Fruit fly (Drosophila melanogaster) whole organism, embryonic: Measurements from ENCODE around the gene CstF50.

Experiments used
- ATbp ChIP-seq: fragments of 200-800 bp; sonication (Bioruptor generic); optimal IDR thresholded peaks from 2 replicates; lab custom pipeline; 2017; ENCODE audit warnings: missing biosample characterization, mild to moderate bottlenecking, missing genetic modification characterization, missing genetic modification reagents
- Abd-B ChIP-seq: fragments of 200-800 bp; sonication (Bioruptor generic); optimal IDR thresholded peaks from 2 replicates; lab custom pipeline; 2018; ENCODE audit warnings: missing biosample characterization, mild to moderate bottlenecking, missing genetic modification characterization, moderate library complexity
- Bgb ChIP-seq: fragments of 200-800 bp; sonication (Bioruptor generic); IDR thresholded peaks from 2 replicates; pipeline ENCODE4 v1.3.6; 2022; ENCODE audit warnings: missing biosample characterization, missing genetic modification characterization; ENCODE audit not compliant: partially characterized antibody
- CG10321 ChIP-seq: fragments of 200-800 bp; sonication (Bioruptor generic); IDR thresholded peaks from 2 replicates; pipeline ENCODE4 v1.3.6; 2022; ENCODE audit warnings: missing biosample characterization, missing genetic modification characterization
- CG12942 ChIP-seq: fragments of 200-800 bp; sonication (Bioruptor generic); optimal IDR thresholded peaks from 3 replicates; lab custom pipeline; 2016; ENCODE audit warnings: missing biosample characterization, missing genetic modification characterization
- CG14965 ChIP-seq: fragments of 200-800 bp; sonication (Bioruptor generic); optimal IDR thresholded peaks from 2 replicates; lab custom pipeline; 2016; ENCODE audit warnings: missing biosample characterization, missing genetic modification characterization, borderline replicate concordance
- CG2116 ChIP-seq: fragments of 200-800 bp; sonication (Bioruptor generic); optimal IDR thresholded peaks from 3 replicates; lab custom pipeline; 2018; ENCODE audit warnings: missing biosample characterization, mild to moderate bottlenecking, missing genetic modification characterization
- CG2875 ChIP-seq: fragments of 200-800 bp; sonication (Bioruptor generic); optimal IDR thresholded peaks from 2 replicates; lab custom pipeline; 2017; ENCODE audit warnings: missing biosample characterization, mild to moderate bottlenecking, missing genetic modification characterization, missing genetic modification reagents
- CG3163 ChIP-seq: fragments of 200-800 bp; sonication (Bioruptor generic); optimal IDR thresholded peaks from 3 replicates; lab custom pipeline; 2016; ENCODE audit warnings: missing biosample characterization, missing genetic modification characterization
- CG32532 ChIP-seq: fragments of 200-800 bp; sonication (Bioruptor generic); IDR thresholded peaks from 2 replicates; pipeline ENCODE4 v1.3.6; 2022; ENCODE audit warnings: missing biosample characterization, missing genetic modification characterization
- CG33213 ChIP-seq: fragments of 200-800 bp; sonication (Bioruptor generic); optimal IDR thresholded peaks from 3 replicates; lab custom pipeline; 2016; ENCODE audit warnings: missing biosample characterization, missing genetic modification characterization
- CG6254 ChIP-seq: fragments of 200-800 bp; sonication (Bioruptor generic); optimal IDR thresholded peaks from 3 replicates; lab custom pipeline; 2017; ENCODE audit warnings: mild to moderate bottlenecking, missing biosample characterization, missing genetic modification reagents, missing genetic modification characterization
- CG6272 ChIP-seq: fragments of 200-800 bp; sonication (Bioruptor generic); IDR thresholded peaks from 2 replicates; pipeline ENCODE4 v1.3.6; 2022; ENCODE audit warnings: missing biosample characterization, missing genetic modification characterization
- CG6689 ChIP-seq: fragments of 200-800 bp; sonication (Bioruptor generic); IDR thresholded peaks from 2 replicates; pipeline ENCODE4 v1.3.6; 2022; ENCODE audit warnings: missing biosample characterization, missing genetic modification characterization
- CG7357 ChIP-seq: fragments of 200-800 bp; sonication (Bioruptor generic); IDR thresholded peaks from 3 replicates; pipeline ENCODE4 v1.3.6; 2022; ENCODE audit warnings: missing biosample characterization, missing genetic modification characterization
- CG7372 ChIP-seq: fragments of 200-800 bp; sonication (Bioruptor generic); IDR thresholded peaks from 2 replicates; pipeline ENCODE4 v1.3.6; 2022; ENCODE audit warnings: missing biosample characterization, missing genetic modification characterization
- CG7556 ChIP-seq: fragments of 200-800 bp; sonication (Bioruptor generic); optimal IDR thresholded peaks from 2 replicates; lab custom pipeline; 2017; ENCODE audit warnings: missing biosample characterization, mild to moderate bottlenecking, missing genetic modification characterization
- CrebB ChIP-seq: fragments of 200-800 bp; sonication (Bioruptor generic); optimal IDR thresholded peaks from 3 replicates; lab custom pipeline; 2018; ENCODE audit warnings: missing biosample characterization, mild to moderate bottlenecking, missing genetic modification characterization
- Dip3 ChIP-seq: fragments of 200-800 bp; sonication (Bioruptor generic); optimal IDR thresholded peaks from 3 replicates; lab custom pipeline; 2016; ENCODE audit warnings: missing biosample characterization, missing genetic modification characterization
- Dref ChIP-seq: fragments of 200-800 bp; sonication (Bioruptor generic); IDR thresholded peaks from 2 replicates; pipeline ENCODE4 v1.3.6; 2022; ENCODE audit warnings: missing biosample characterization, missing genetic modification characterization
- Fer3 ChIP-seq: fragments of 200-800 bp; sonication (Bioruptor generic); optimal IDR thresholded peaks from 2 replicates; lab custom pipeline; 2018; ENCODE audit warnings: missing biosample characterization, mild to moderate bottlenecking, missing genetic modification characterization, moderate library complexity
- GATAe ChIP-seq: fragments of 200-800 bp; sonication (Bioruptor generic); conservative IDR thresholded peaks from 2 replicates; pipeline ENCODE4 v1.3.6; 2022; ENCODE audit warnings: missing biosample characterization, missing genetic modification characterization
- HLHmδ ChIP-seq: fragments of 200-800 bp; sonication (Bioruptor generic); optimal IDR thresholded peaks from 2 replicates; lab custom pipeline; 2018; ENCODE audit warnings: missing biosample characterization, mild to moderate bottlenecking, missing genetic modification characterization, moderate library complexity
- Hr78 ChIP-seq, 2 experiments: fragments of 200-800 bp in 1 of 2; fragments of >200 bp in 1 of 2; sonication (Bioruptor generic) in 1 of 2; optimal IDR thresholded peaks; 2 replicates each; lab custom pipeline; 2017 to 2019; ENCODE audit warnings: missing biosample characterization in 2 of 2, missing genetic modification characterization in 2 of 2, mild to moderate bottlenecking in 1 of 2, moderate library complexity in 1 of 2
- Hsf ChIP-seq: fragments of 200-800 bp; sonication (Bioruptor generic); optimal IDR thresholded peaks from 3 replicates; lab custom pipeline; 2016; ENCODE audit warnings: missing biosample characterization, missing genetic modification characterization
- NC2α ChIP-seq: fragments of 200-800 bp; sonication (Bioruptor generic); optimal IDR thresholded peaks from 2 replicates; lab custom pipeline; 2016; ENCODE audit warnings: missing biosample characterization, missing genetic modification characterization
- PHDP ChIP-seq: fragments of 200-800 bp; sonication (Bioruptor generic); optimal IDR thresholded peaks from 3 replicates; lab custom pipeline; 2018; ENCODE audit warnings: missing biosample characterization, mild to moderate bottlenecking, missing genetic modification characterization, moderate library complexity
- Pdp1 ChIP-seq, 2 experiments: fragments of 200-800 bp; sonication (Bioruptor generic); optimal IDR thresholded peaks; 3 replicates each; lab custom pipeline; 2016; ENCODE audit warnings: missing biosample characterization in 2 of 2, missing genetic modification characterization in 2 of 2, mild to moderate bottlenecking in 1 of 2, moderate library complexity in 1 of 2
- Six4 ChIP-seq: fragments of 200-800 bp; sonication (Bioruptor generic); optimal IDR thresholded peaks from 2 replicates; lab custom pipeline; 2016; ENCODE audit warnings: missing biosample characterization, missing genetic modification characterization
- aop ChIP-seq: fragments of 200-800 bp; sonication (Bioruptor generic); IDR thresholded peaks from 2 replicates; pipeline ENCODE4 v1.3.6; 2022; ENCODE audit warnings: missing biosample characterization, missing genetic modification characterization
- bsh ChIP-seq, 2 experiments: fragments of 200-800 bp; sonication (Bioruptor generic); optimal IDR thresholded peaks; 2 replicates each; lab custom pipeline; 2017 to 2018; ENCODE audit warnings: mild to moderate bottlenecking in 2 of 2, missing biosample characterization in 2 of 2, missing genetic modification characterization in 2 of 2, moderate library complexity in 1 of 2
- cwo ChIP-seq: fragments of 200-800 bp; sonication (Bioruptor generic); optimal IDR thresholded peaks from 3 replicates; lab custom pipeline; 2017; ENCODE audit warnings: missing biosample characterization, missing genetic modification characterization, mild to moderate bottlenecking, moderate library complexity, missing genetic modification reagents
- esg ChIP-seq: fragments of 200-800 bp; sonication (Bioruptor generic); conservative IDR thresholded peaks from 2 replicates; pipeline ENCODE4 v1.3.6; 2022; ENCODE audit warnings: missing biosample characterization, missing genetic modification characterization
- fd102C ChIP-seq: fragments of 200-800 bp; sonication (Bioruptor generic); optimal IDR thresholded peaks from 2 replicates; lab custom pipeline; 2018; ENCODE audit warnings: missing biosample characterization, mild to moderate bottlenecking, missing genetic modification characterization, moderate library complexity
- gcm ChIP-seq: fragments of 200-800 bp; sonication (Bioruptor generic); optimal IDR thresholded peaks from 2 replicates; lab custom pipeline; 2019; ENCODE audit warnings: missing biosample characterization, mild to moderate bottlenecking, missing genetic modification characterization, moderate library complexity
- h ChIP-seq: fragments of >200 bp; optimal IDR thresholded peaks from 2 replicates; lab custom pipeline; 2017
- lmd ChIP-seq: fragments of 200-800 bp; sonication (Bioruptor generic); IDR thresholded peaks from 2 replicates; pipeline ENCODE4 v1.3.6; 2022; ENCODE audit warnings: missing biosample characterization, missing genetic modification characterization
- nau ChIP-seq: fragments of 200-800 bp; sonication (Bioruptor generic); optimal IDR thresholded peaks from 3 replicates; lab custom pipeline; 2017; ENCODE audit warnings: missing biosample characterization, mild to moderate bottlenecking, missing genetic modification characterization, missing genetic modification reagents
- nerfin-1 ChIP-seq: fragments of 200-800 bp; sonication (Bioruptor generic); optimal IDR thresholded peaks from 3 replicates; lab custom pipeline; 2019; ENCODE audit warnings: missing biosample characterization, mild to moderate bottlenecking, missing genetic modification characterization, moderate library complexity
- rib ChIP-seq: fragments of 200-800 bp; sonication (Bioruptor generic); IDR thresholded peaks from 2 replicates; pipeline ENCODE4 v1.3.6; 2022; ENCODE audit warnings: missing biosample characterization, missing genetic modification characterization
- sens ChIP-seq: fragments of 200-800 bp; sonication (Bioruptor generic); peaks from one replicate; lab custom pipeline; 2016; ENCODE audit warnings: missing biosample characterization, missing genetic modification characterization
- so ChIP-seq: fragments of 200-800 bp; sonication (Bioruptor generic); IDR thresholded peaks from 3 replicates; pipeline ENCODE4 v1.3.6; 2022; ENCODE audit warnings: missing biosample characterization, missing genetic modification characterization
- tap ChIP-seq: fragments of 200-800 bp; optimal IDR thresholded peaks from 3 replicates; lab custom pipeline; 2019; ENCODE audit warnings: missing biosample characterization, mild to moderate bottlenecking, missing genetic modification characterization, moderate library complexity
- tx ChIP-seq: fragments of 200-800 bp; sonication (Bioruptor generic); optimal IDR thresholded peaks from 2 replicates; lab custom pipeline; 2016; ENCODE audit warnings: missing biosample characterization, missing genetic modification characterization

The CstF50 gene

DNA sequence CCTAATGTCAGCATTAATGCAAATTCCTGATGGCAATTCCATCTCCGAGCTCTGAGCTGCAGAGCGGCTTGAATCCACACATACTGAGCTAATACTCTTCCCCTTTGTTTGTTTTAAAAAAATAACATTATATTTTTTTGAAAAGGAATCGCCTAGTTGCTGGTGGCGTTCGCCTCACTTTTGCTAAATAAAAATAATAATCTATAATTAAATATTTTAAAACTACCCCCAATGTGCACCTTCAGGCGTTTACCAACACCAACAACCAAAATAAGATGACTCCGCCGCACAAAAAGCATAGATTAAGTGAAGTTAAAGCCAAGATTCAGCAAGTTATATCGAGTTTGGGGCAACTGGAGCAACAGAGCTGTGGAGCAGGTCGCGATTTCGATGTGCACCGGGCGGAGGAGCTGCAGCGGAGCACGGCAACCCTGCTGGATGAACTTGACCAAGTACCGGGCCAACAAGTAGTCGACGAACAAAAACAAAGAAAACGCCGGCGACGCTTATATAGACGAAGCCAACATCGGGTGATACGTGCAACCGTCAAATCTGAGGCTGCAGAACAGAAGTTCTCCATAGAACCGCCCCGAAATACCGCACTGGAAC, 7.4 kb upstream of the CstF50 start, which contains the start of gene CG1896 (continued):
- TF ChIP-seq gcm (GFP tag; lab: Kevin White, UChicago) (peak; percentile 16), rib (no peak), CG6689 (GFP tag; lab: Robert Waterston, UW) (peak; percentile 59; the same call in 1 of the 2 replicates), Hsf (GFP tag; lab: Kevin White, UChicago) (no peak), CG7372 (GFP tag; lab: Robert Waterston, UW) (no peak), CG7556 (GFP tag; lab: Kevin White, UChicago) (peak; percentile 10), CG6254 (peak; percentile 30), Hr78 (GFP tag; optimal IDR thresholded peaks at IDR 0.05; lab: Kevin White, UChicago) (no peak), CG32532 (GFP tag; lab: Robert Waterston, UW) (peak; percentile 41; the same call in 1 of the 2 replicates), CrebB (tag; lab: Kevin White, UChicago) (no peak), CG3163 (GFP tag; lab: Kevin White, UChicago) (no peak), CG2116 (GFP tag; lab: Kevin White, UChicago) (peak; percentile 12), CG6272 (GFP tag; lab: Robert Waterston, UW) (no peak), CG14965 (no peak), Dip3 (GFP tag; lab: Kevin White, UChicago) (peak; percentile 28), NC2α (GFP tag; lab: Kevin White, UChicago) (no peak), CG33213 (no peak), Pdp1 (GFP tag; optimal IDR thresholded peaks at IDR 0.05; lab: Kevin White, UChicago) (no peak), Fer3 (tag; lab: Kevin White, UChicago) (peak; percentile 30), so (GFP tag; lab: Robert Waterston, UW) (peak; percentile 69; the same call in 2 of the 3 replicates), Abd-B (peak; percentile 1), lmd (GFP tag; lab: Robert Waterston, UW) (no peak), aop (GFP tag; lab: Robert Waterston, UW) (no peak), fd102C (GFP tag; lab: Kevin White, UChicago) (no peak), ATbp (GFP tag; lab: Kevin White, UChicago) (peak; percentile 6), PHDP (tag; lab: Kevin White, UChicago) (peak; percentile 36), CG10321 (GFP tag; lab: Robert Waterston, UW) (no peak), cwo (GFP tag; lab: Kevin White, UChicago) (peak; percentile 11), nerfin-1 (tag; lab: Kevin White, UChicago) (peak; percentile 21), esg (GFP tag; lab: Robert Waterston, UW) (0 out of 2 replicates have a peak, but pooled peaks have one; percentile 15), h (lab: Kevin White, UChicago) (no peak), CG7357 (GFP tag; lab: Robert Waterston, UW) (0 out of 3 replicates have a peak, but pooled peaks have one; percentile 30), bsh (GFP tag; optimal IDR thresholded peaks at IDR 0.05; lab: Kevin White, UChicago) (peak in 1 of 2 experiments; percentile 52), CG12942 (GFP tag; lab: Kevin White, UChicago) (no peak), Six4 (GFP tag; lab: Kevin White, UChicago) (no peak), nau (no peak), HLHmδ (GFP tag; lab: Kevin White, UChicago) (no peak), Dref (GFP tag; lab: Robert Waterston, UW) (no peak), Bgb (no peak), tap (no peak), sens (GFP tag; lab: Kevin White, UChicago) (peak; percentile 77), GATAe (no peak), CG2875 (peak; percentile 0), tx (GFP tag; lab: Kevin White, UChicago) (no peak)
